Worm (Caenorhabditis elegans) whole organism, early embryonic: ENCODE results near the gene Y53G8AL.1.

ENCODE experiments used
- F13C5.2 ChIP-seq: sonication (generic microtip); optimal IDR thresholded peaks from 2 replicates; lab custom pipeline; 2017; ENCODE audit warnings: mild to moderate bottlenecking, missing genetic modification characterization, inconsistent platforms, missing compliant biosample characterization
- aly-1 ChIP-seq: sonication (generic microtip); optimal IDR thresholded peaks from 2 replicates; lab custom pipeline; 2016; ENCODE audit warnings: missing genetic modification characterization, missing compliant biosample characterization
- ama-1 ChIP-seq: fragments of 150-350 bp; optimal IDR thresholded peaks from 2 replicates; lab custom pipeline; 2014
- ets-7 ChIP-seq: sonication (generic microtip); optimal IDR thresholded peaks from 2 replicates; lab custom pipeline; 2016; ENCODE audit warnings: missing genotype, missing genetic modification characterization, missing compliant biosample characterization
- flt-1 ChIP-seq: fragments of 200-800 bp; sonication (Bioruptor generic); IDR thresholded peaks from 2 replicates; pipeline ENCODE4 v1.3.6; 2022; ENCODE audit warnings: missing genetic modification characterization, missing compliant biosample characterization
- hnd-1 ChIP-seq: sonication (generic microtip); optimal IDR thresholded peaks from 2 replicates; lab custom pipeline; 2016; ENCODE audit warnings: missing genetic modification characterization, missing compliant biosample characterization
- scrt-1 ChIP-seq: fragments of 200-800 bp; sonication (Bioruptor generic); IDR thresholded peaks from 2 replicates; pipeline ENCODE4 v1.3.6; 2022; ENCODE audit warnings: missing genetic modification characterization, missing compliant biosample characterization
- tbx-37 ChIP-seq: fragments of 200-800 bp; sonication (Bioruptor generic); conservative IDR thresholded peaks from 2 replicates; pipeline ENCODE4 v1.3.6; 2022; ENCODE audit warnings: missing genetic modification reagents, missing genetic modification characterization, missing compliant biosample characterization
- tra-4 ChIP-seq: sonication (generic microtip); optimal IDR thresholded peaks from 2 replicates; lab custom pipeline; 2017; ENCODE audit warnings: missing genetic modification characterization, missing compliant biosample characterization

- TF ChIP-seq ama-1 (lab: Kevin White, UChicago) (no peak), F13C5.2 (tag; lab: Kevin White, UChicago) (no peak), ets-7 (no peak), tbx-37 (GFP tag; lab: Robert Waterston, UW) (no peak), flt-1 (GFP tag; lab: Robert Waterston, UW) (no peak), hnd-1 (tag; lab: Kevin White, UChicago) (no peak), scrt-1 (no peak), tra-4 (tag; lab: Kevin White, UChicago) (no peak), aly-1 (tag; lab: Kevin White, UChicago) (no peak)
Measured at ce11 chrIII:3200563-3200962, 32.3 kb upstream of the Y53G8AL.1 start.
